Fruit fly (Drosophila melanogaster): ENCODE results near the gene CG32523.

DNA sequence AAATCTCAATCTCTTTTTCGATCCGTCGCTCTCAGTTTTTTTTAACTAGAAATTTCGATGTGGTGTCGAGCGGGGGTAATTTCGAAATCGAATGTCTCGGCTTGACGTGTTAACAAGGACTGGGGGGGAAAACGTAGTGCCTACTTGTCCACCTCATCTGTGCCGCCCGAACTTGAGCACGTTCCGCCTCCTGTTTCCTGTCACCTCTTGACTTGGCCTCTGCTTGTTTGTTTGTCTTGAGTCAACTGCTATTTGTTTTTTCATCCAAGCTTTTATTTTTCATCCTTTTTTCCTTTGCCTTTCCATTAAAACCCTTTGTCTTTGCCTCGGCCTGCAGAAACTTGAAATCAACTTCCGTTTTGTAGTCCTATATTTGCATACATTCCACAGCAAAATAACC is 33.4 kb downstream of the CG32523 start, which contains the start of gene CG1722:
- no peak for TF ChIP-seq kah (GFP tag; optimal IDR thresholded peaks at IDR 0.05)
- TF ChIP-seq eve (GFP tag; optimal IDR thresholded peaks at IDR 0.05): no peak
- no peak for TF ChIP-seq CG33557 (GFP tag; optimal IDR thresholded peaks at IDR 0.05)

Measured in whole organism, embryonic.